Fruit fly (Drosophila melanogaster): ENCODE measurements around the gene CG45307.

DNA sequence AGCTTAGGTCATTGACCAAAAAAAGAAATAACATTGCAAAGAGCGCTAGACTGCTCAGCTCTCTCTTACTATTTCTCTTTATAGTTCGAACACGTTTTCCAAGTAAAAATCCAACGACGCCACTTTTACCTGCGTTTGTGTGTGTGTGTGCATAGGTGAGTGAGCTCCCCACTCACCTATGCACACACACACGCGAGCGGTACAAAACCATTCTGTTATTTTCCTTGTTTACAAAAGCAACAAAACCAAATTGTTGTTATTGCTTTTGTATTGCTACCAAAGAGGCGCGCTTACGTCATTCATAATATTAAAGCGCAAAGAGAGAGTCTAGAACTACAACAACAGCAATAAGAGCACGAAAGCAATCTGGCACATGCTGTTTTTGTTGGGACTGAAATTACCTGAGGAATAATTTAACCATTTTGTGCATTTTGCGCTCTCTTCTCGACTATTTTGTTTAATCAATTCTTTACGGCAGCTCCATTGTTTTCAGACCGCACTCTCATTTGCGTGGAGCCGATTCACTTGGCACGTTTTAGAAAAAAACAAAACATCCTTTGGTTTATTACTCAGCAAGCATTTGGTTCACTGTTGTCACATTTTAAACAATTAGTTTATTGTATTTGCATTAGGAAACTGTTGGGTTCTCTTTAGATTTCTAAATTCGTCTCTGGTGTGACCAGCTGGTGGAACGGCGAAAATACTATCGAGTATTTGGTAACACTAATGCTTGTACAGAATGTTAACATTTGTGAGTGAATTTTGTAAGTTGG is 11.8 kb downstream of the CG45307 start, which contains the start of gene raw:
- TF ChIP-seq Sin3A (optimal IDR thresholded peaks at IDR 0.05) (no peak), h (optimal IDR thresholded peaks at IDR 0.05) (no peak), psq (optimal IDR thresholded peaks at IDR 0.05) (no peak), Myc (optimal IDR thresholded peaks at IDR 0.05) (no peak), ttk (optimal IDR thresholded peaks at IDR 0.05) (no peak), insv (optimal IDR thresholded peaks at IDR 0.05) (no peak)

Data from Kc167 (cell line).